Worm (Caenorhabditis elegans): ENCODE data around the gene sre-26.

The sre-26 gene

ce11 chrII:12414805-12415204, 5.6 kb downstream of the sre-26 start, which contains the start of gene Y57A10C.11:
Gene Y57A10C.11, minus strand, starts transcription at chrII:12414905.
- TF ChIP-seq xnd-1 (tag; optimal IDR thresholded peaks at IDR 0.05) (no peak), attf-5 (GFP tag; optimal IDR thresholded peaks at IDR 0.05) (no peak), ztf-18 (tag; optimal IDR thresholded peaks at IDR 0.05) (no peak), ztf-6 (GFP tag; IDR thresholded peaks at IDR 0.05) (no peak), ets-4 (GFP tag; optimal IDR thresholded peaks at IDR 0.05) (no peak), C06A6.2 (GFP tag; conservative IDR thresholded peaks at IDR 0.05) (no peak), cebp-1 (GFP tag; IDR thresholded peaks at IDR 0.05) (no peak), cebp-1 (tag; optimal IDR thresholded peaks at IDR 0.05) (no peak), F49E8.2 (tag; optimal IDR thresholded peaks at IDR 0.05; ENCODE audit: insufficient read depth) (no peak), efl-1 (GFP tag; optimal IDR thresholded peaks at IDR 0.05) (no peak), nfya-1 (tag; optimal IDR thresholded peaks at IDR 0.05; ENCODE audit: borderline replicate concordance, insufficient read depth) (no peak), rec-8 (tag; optimal IDR thresholded peaks at IDR 0.05) (no peak), sdz-38 (tag; optimal IDR thresholded peaks at IDR 0.05) (no peak), nhr-179 (tag; optimal IDR thresholded peaks at IDR 0.05) (no peak), madf-3 (GFP tag; IDR thresholded peaks at IDR 0.05) (no peak), gei-17 (GFP tag; optimal IDR thresholded peaks at IDR 0.05) (no peak), repo-1 (tag; optimal IDR thresholded peaks at IDR 0.05) (no peak), ceh-79 (tag; optimal IDR thresholded peaks at IDR 0.05) (no peak)

ce11 chrII:12412417-12412816, 8.0 kb downstream of the sre-26 start, which contains the start of gene Y57A10C.1:
Gene Y57A10C.1, minus strand, starts transcription at chrII:12412517.
- no peak for TF ChIP-seq tbp1 (GFP tag; optimal IDR thresholded peaks at IDR 0.05)
- TF ChIP-seq B0261.1 (tag; optimal IDR thresholded peaks at IDR 0.05), result no peak
- no peak for TF ChIP-seq Y95B8A.8 (GFP tag; IDR thresholded peaks at IDR 0.05)
- TF ChIP-seq unc-130 (GFP tag; optimal IDR thresholded peaks at IDR 0.05), result no peak
- TF ChIP-seq F57A8.1 (GFP tag; optimal IDR thresholded peaks at IDR 0.05), result no peak
- TF ChIP-seq snpc-1.1 (tag; optimal IDR thresholded peaks at IDR 0.05; ENCODE audit: insufficient read depth), result no peak
- TF ChIP-seq xnd-1 (tag; optimal IDR thresholded peaks at IDR 0.05), result no peak
- TF ChIP-seq nhr-179 (tag; optimal IDR thresholded peaks at IDR 0.05), result no peak
- TF ChIP-seq him-1 (tag; optimal IDR thresholded peaks at IDR 0.05), result no peak
- TF ChIP-seq akir-1 (GFP tag; optimal IDR thresholded peaks at IDR 0.05), result no peak

ce11 chrII:12410107-12410506, 10.3 kb downstream of the sre-26 start, which contains the start of gene F57G9.3:
Gene F57G9.3, minus strand, starts transcription at chrII:12410207.
- TF ChIP-seq F39B2.1 (GFP tag; IDR thresholded peaks at IDR 0.05) (no peak), pha-4 (tag; optimal IDR thresholded peaks at IDR 0.05) (no peak), egrh-3 (GFP tag; IDR thresholded peaks at IDR 0.05) (no peak), ztf-18 (tag; optimal IDR thresholded peaks at IDR 0.05) (no peak), ekl-4 (GFP tag; IDR thresholded peaks at IDR 0.05) (no peak), snpc-4 (GFP tag; optimal IDR thresholded peaks at IDR 0.05) (no peak), snpc-4 (tag; optimal IDR thresholded peaks at IDR 0.05) (no peak), F57A8.1 (GFP tag; optimal IDR thresholded peaks at IDR 0.05) (no peak), chd-7 (tag; optimal IDR thresholded peaks at IDR 0.05) (no peak), attf-3 (GFP tag; conservative IDR thresholded peaks at IDR 0.05) (no peak), egl-18 (GFP tag; IDR thresholded peaks at IDR 0.05) (no peak), Y53F4B.3 (GFP tag; IDR thresholded peaks at IDR 0.05) (no peak), B0019.2 (GFP tag; conservative IDR thresholded peaks at IDR 0.05) (no peak), F57C9.4 (tag; optimal IDR thresholded peaks at IDR 0.05) (no peak), madf-6 (GFP tag; IDR thresholded peaks at IDR 0.05) (no peak), lin-26 (GFP tag; IDR thresholded peaks at IDR 0.05) (no peak), hlh-26 (GFP tag; conservative IDR thresholded peaks at IDR 0.05) (no peak)

All from whole organism, young adult.